Worm (Caenorhabditis elegans): Measurements from ENCODE around the gene F10G7.12.

The F10G7.12 gene

DNA sequence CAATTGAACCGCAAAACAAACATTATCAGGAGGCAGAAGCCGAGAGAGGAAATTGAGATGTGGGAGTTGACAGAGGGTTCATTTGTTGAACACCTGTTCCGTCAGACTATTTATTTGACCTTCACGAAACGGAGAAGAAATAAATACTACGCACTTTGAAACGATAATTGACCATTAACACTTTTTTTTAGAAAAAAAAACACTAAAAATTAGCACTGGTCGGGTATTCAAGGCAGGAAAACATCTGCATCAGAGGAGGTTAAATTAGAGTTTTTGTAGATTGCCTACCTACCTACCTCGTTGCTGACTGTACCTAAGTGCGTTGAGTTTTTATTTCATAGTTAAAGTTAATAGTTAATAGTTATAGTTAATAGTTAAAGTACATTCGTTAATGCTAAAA, 39.5 kb upstream of the F10G7.12 start (continued):
- TF ChIP-seq lir-1 (GFP tag; conservative IDR thresholded peaks at IDR 0.05), result no peak
- TF ChIP-seq sptf-2 (GFP tag; optimal IDR thresholded peaks at IDR 0.05), result no peak
- no peak for TF ChIP-seq K12H6.12 (tag; optimal IDR thresholded peaks at IDR 0.05)
- TF ChIP-seq B0035.1 (tag; optimal IDR thresholded peaks at IDR 0.05), result no peak
- no peak for TF ChIP-seq egrh-3 (GFP tag; IDR thresholded peaks at IDR 0.05)
- no peak for TF ChIP-seq him-1 (tag; optimal IDR thresholded peaks at IDR 0.05)
- TF ChIP-seq unc-62 (GFP tag; optimal IDR thresholded peaks at IDR 0.05), result no peak
- no peak for TF ChIP-seq snpc-3.4 (tag; optimal IDR thresholded peaks at IDR 0.05)

DNA sequence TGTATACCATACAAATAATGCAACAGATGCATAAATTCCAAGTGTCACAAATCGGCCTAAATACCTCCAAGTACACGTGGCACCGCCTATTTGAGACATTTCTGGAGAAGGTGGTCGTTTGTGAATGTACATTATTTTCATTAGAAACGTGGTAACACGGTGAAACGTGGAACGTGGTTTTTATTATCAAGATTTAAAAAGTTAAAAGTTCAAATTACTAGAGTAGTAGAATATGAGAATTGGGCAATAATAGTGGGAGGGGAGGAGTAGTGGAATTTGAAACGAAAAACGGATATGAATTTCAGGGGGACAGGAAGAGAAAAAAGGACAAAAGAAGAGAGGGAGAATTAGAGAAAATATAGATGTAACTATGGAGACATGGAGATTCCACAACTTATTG, 33.7 kb upstream of the F10G7.12 start, which contains the start of gene fut-6:
fut-6 (minus strand) TSS at position 101 of the 400 bp plus-strand sequence.
- TF ChIP-seq snpc-1.1 (tag; optimal IDR thresholded peaks at IDR 0.05; ENCODE audit: insufficient read depth) (no peak), lin-54 (GFP tag; optimal IDR thresholded peaks at IDR 0.05) (no peak), attf-3 (GFP tag; conservative IDR thresholded peaks at IDR 0.05) (no peak), ZK185.1 (tag; optimal IDR thresholded peaks at IDR 0.05; ENCODE audit: poor library complexity, severe bottlenecking) (no peak), madf-6 (GFP tag; IDR thresholded peaks at IDR 0.05) (no peak), T26A5.8 (tag; optimal IDR thresholded peaks at IDR 0.05) (no peak), gei-17 (GFP tag; optimal IDR thresholded peaks at IDR 0.05) (no peak), Y95B8A.8 (GFP tag; IDR thresholded peaks at IDR 0.05) (no peak), lir-1 (GFP tag; conservative IDR thresholded peaks at IDR 0.05) (no peak)

DNA sequence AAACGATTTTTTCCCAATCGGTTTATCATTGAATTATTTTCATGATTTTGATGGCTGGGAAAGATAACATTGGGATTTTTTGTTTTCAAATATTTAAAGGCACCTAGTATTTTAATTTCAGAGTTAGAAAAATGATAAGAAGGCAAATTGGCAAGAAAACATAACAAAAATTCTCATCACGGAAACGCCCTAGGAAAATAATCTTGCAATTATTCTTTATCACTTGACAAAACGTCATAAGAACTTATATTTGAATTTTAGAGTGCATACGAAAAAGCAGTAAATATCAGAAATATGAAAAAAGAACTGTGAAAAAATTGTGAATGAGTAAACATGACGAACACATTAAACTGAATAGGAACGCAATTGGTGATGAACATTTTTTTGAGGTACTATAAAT, 32.2 kb upstream of the F10G7.12 start:
- TF ChIP-seq mcd-1 (GFP tag; IDR thresholded peaks at IDR 0.05) (no peak), hlh-26 (GFP tag; conservative IDR thresholded peaks at IDR 0.05) (no peak), athp-1 (tag; optimal IDR thresholded peaks at IDR 0.05) (no peak)

DNA sequence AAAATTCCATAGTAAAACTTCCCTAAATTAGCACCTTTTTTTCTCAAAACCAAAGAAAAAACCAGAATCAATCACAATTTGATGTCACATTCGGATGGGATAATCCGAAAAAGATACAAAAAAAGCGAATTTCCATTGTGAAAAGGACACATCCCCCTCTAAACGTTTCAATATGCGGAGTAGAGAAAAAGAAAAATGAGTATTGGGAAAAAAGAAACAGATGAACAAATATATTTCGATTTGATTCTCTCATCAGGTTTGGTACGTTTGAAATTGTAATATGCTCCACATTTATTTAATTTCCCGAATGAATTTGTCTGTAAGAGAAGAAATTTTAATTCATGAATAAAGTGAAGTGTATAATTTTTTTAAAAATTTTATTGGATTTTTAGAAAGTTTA, 31.3 kb upstream of the F10G7.12 start:
- TF ChIP-seq ama-1 (optimal IDR thresholded peaks at IDR 0.05), result no peak
- TF ChIP-seq ama-1 (GFP tag; optimal IDR thresholded peaks at IDR 0.05), result no peak
- no peak for TF ChIP-seq xnd-1 (tag; optimal IDR thresholded peaks at IDR 0.05)
- no peak for TF ChIP-seq F49E8.2 (tag; optimal IDR thresholded peaks at IDR 0.05; ENCODE audit: insufficient read depth)
- no peak for TF ChIP-seq hlh-26 (GFP tag; conservative IDR thresholded peaks at IDR 0.05)
- TF ChIP-seq attf-5 (GFP tag; optimal IDR thresholded peaks at IDR 0.05), result no peak
- TF ChIP-seq ZK185.1 (tag; optimal IDR thresholded peaks at IDR 0.05; ENCODE audit: poor library complexity, severe bottlenecking), result no peak
- TF ChIP-seq attf-6 (GFP tag; IDR thresholded peaks at IDR 0.05), result no peak
- TF ChIP-seq somi-1 (GFP tag; optimal IDR thresholded peaks at IDR 0.05), result no peak
- no peak for TF ChIP-seq F57C9.4 (tag; optimal IDR thresholded peaks at IDR 0.05)
- TF ChIP-seq Y67H2A.10 (GFP tag; conservative IDR thresholded peaks at IDR 0.05), result no peak
- TF ChIP-seq fkh-3 (tag; optimal IDR thresholded peaks at IDR 0.05), result no peak
- no peak for TF ChIP-seq ccch-3 (GFP tag; optimal IDR thresholded peaks at IDR 0.05)
- no peak for TF ChIP-seq T07F8.4 (tag; optimal IDR thresholded peaks at IDR 0.05)
- TF ChIP-seq chd-7 (tag; optimal IDR thresholded peaks at IDR 0.05), result no peak
- no peak for TF ChIP-seq C06A6.2 (GFP tag; conservative IDR thresholded peaks at IDR 0.05)
- no peak for TF ChIP-seq lin-35 (GFP tag; optimal IDR thresholded peaks at IDR 0.05)
- TF ChIP-seq F52B5.7 (tag; optimal IDR thresholded peaks at IDR 0.05), result no peak
- TF ChIP-seq D2030.7 (GFP tag; IDR thresholded peaks at IDR 0.05), result no peak
- no peak for TF ChIP-seq bed-2 (GFP tag; IDR thresholded peaks at IDR 0.05)
- TF ChIP-seq ekl-4 (GFP tag; IDR thresholded peaks at IDR 0.05), result no peak
